Fruit fly (Drosophila melanogaster) whole organism, embryonic: ENCODE measurements around the gene CG2961.
A peak's percentile ranks its signal among the peaks of the same experiment; 100 is the strongest.

ENCODE experiments used
- Atf3 ChIP-seq: fragments of 200-800 bp; sonication (Bioruptor generic); optimal IDR thresholded peaks from 3 replicates; lab custom pipeline; 2016; ENCODE audit warnings: missing biosample characterization, missing genetic modification characterization
- CG10462 ChIP-seq: fragments of 200-800 bp; sonication (Bioruptor generic); optimal IDR thresholded peaks from 2 replicates; lab custom pipeline; 2016; ENCODE audit warnings: missing biosample characterization, missing genetic modification characterization
- CG12236 ChIP-seq: fragments of 200-800 bp; sonication (Bioruptor generic); optimal IDR thresholded peaks from 2 replicates; lab custom pipeline; 2016; ENCODE audit warnings: missing biosample characterization, missing genetic modification characterization
- CG12744 ChIP-seq: fragments of 200-800 bp; sonication (Bioruptor generic); optimal IDR thresholded peaks from 2 replicates; lab custom pipeline; 2016; ENCODE audit warnings: missing biosample characterization, missing genetic modification characterization
- CG13424 ChIP-seq: fragments of 200-800 bp; sonication (Bioruptor generic); optimal IDR thresholded peaks from 2 replicates; lab custom pipeline; 2019; ENCODE audit warnings: missing biosample characterization, mild to moderate bottlenecking, missing genetic modification characterization, moderate library complexity
- CG13624 ChIP-seq: fragments of 200-800 bp; sonication (Bioruptor generic); optimal IDR thresholded peaks from 2 replicates; lab custom pipeline; 2016; ENCODE audit warnings: missing biosample characterization, missing genetic modification characterization
- CG13894 ChIP-seq: fragments of 200-800 bp; sonication (Bioruptor generic); optimal IDR thresholded peaks from 3 replicates; lab custom pipeline; 2018; ENCODE audit warnings: missing biosample characterization, mild to moderate bottlenecking, missing genetic modification characterization, moderate library complexity
- CG17328 ChIP-seq: fragments of 200-800 bp; sonication (Bioruptor generic); IDR thresholded peaks from 2 replicates; pipeline ENCODE4 v1.3.6; 2022; ENCODE audit warnings: missing biosample characterization, missing genetic modification characterization
- CG17361 ChIP-seq: fragments of 200-800 bp; sonication (Bioruptor generic); IDR thresholded peaks from 3 replicates; pipeline ENCODE4 v1.3.6; 2022; ENCODE audit warnings: missing biosample characterization, missing genetic modification characterization
- CG18476 ChIP-seq: fragments of 200-800 bp; sonication (Bioruptor generic); optimal IDR thresholded peaks from 2 replicates; lab custom pipeline; 2016; ENCODE audit warnings: missing biosample characterization, mild to moderate bottlenecking, missing genetic modification characterization
- CG31365 ChIP-seq: fragments of 200-800 bp; sonication (Bioruptor generic); optimal IDR thresholded peaks from 2 replicates; lab custom pipeline; 2018; ENCODE audit warnings: missing biosample characterization, mild to moderate bottlenecking, missing genetic modification characterization
- CG31441 ChIP-seq: fragments of 200-800 bp; sonication (Bioruptor generic); IDR thresholded peaks from 2 replicates; pipeline ENCODE4 v1.3.6; 2022; ENCODE audit warnings: missing biosample characterization, missing genetic modification characterization
- CG3726 ChIP-seq: fragments of 200-800 bp; sonication (Bioruptor generic); IDR thresholded peaks from 3 replicates; pipeline ENCODE4, ENCODE4 v1.3.6; 2022; ENCODE audit warnings: missing biosample characterization, missing genetic modification characterization
- CG4360 ChIP-seq: fragments of 200-800 bp; sonication (Bioruptor generic); IDR thresholded peaks from 2 replicates; pipeline ENCODE4 v1.3.6; 2022; ENCODE audit warnings: missing biosample characterization, missing genetic modification characterization
- CG6254 ChIP-seq: fragments of 200-800 bp; sonication (Bioruptor generic); optimal IDR thresholded peaks from 3 replicates; lab custom pipeline; 2017; ENCODE audit warnings: mild to moderate bottlenecking, missing biosample characterization, missing genetic modification reagents, missing genetic modification characterization
- CG7839 ChIP-seq: fragments of 200-800 bp; sonication (Bioruptor generic); optimal IDR thresholded peaks from 3 replicates; lab custom pipeline; 2018; ENCODE audit warnings: missing biosample characterization, mild to moderate bottlenecking, missing genetic modification characterization, moderate library complexity
- CG8290 ChIP-seq, 3 experiments: fragments of 200-800 bp; sonication (Bioruptor generic); optimal IDR thresholded peaks; 2 replicates each; lab custom pipeline; 2016 to 2019; ENCODE audit warnings: missing biosample characterization in 3 of 3, missing genetic modification characterization in 3 of 3, mild to moderate bottlenecking in 2 of 3, moderate library complexity in 1 of 3
- CG9609 ChIP-seq: fragments of 200-800 bp; sonication (Bioruptor generic); optimal IDR thresholded peaks from 3 replicates; lab custom pipeline; 2016; ENCODE audit warnings: missing biosample characterization, missing genetic modification characterization
- CG9727 ChIP-seq: fragments of 200-800 bp; sonication (Bioruptor generic); optimal IDR thresholded peaks from 3 replicates; lab custom pipeline; 2017; ENCODE audit warnings: missing biosample characterization, mild to moderate bottlenecking, missing genetic modification characterization
- CHES-1-like ChIP-seq: fragments of 200-800 bp; sonication (Bioruptor generic); optimal IDR thresholded peaks from 2 replicates; lab custom pipeline; 2016; ENCODE audit warnings: missing biosample characterization, missing genetic modification characterization
- Deaf1 ChIP-seq: fragments of 200-800 bp; optimal IDR thresholded peaks from 3 replicates; lab custom pipeline; 2019; ENCODE audit warnings: missing biosample characterization, mild to moderate bottlenecking, missing genetic modification characterization, moderate library complexity
- Dp ChIP-seq: fragments of 200-800 bp; sonication (Bioruptor generic); optimal IDR thresholded peaks from 2 replicates; lab custom pipeline; 2018; ENCODE audit warnings: missing biosample characterization, mild to moderate bottlenecking, missing genetic modification characterization, moderate library complexity
- Eip74EF ChIP-seq, 2 experiments: fragments of 200-800 bp in 1 of 2; fragments of >200 bp in 1 of 2; sonication (Bioruptor generic) in 1 of 2; optimal IDR thresholded peaks; 2 replicates each; lab custom pipeline; 2017 to 2019; ENCODE audit warnings: missing biosample characterization in 2 of 2, missing genetic modification characterization in 2 of 2, mild to moderate bottlenecking in 1 of 2, moderate library complexity in 1 of 2
- H2.0 ChIP-seq: fragments of 200-800 bp; sonication (Bioruptor generic); IDR thresholded peaks from 2 replicates; pipeline ENCODE4 v1.3.6; 2022; ENCODE audit warnings: missing biosample characterization, missing genetic modification characterization
- HHEX ChIP-seq: fragments of 200-800 bp; sonication (Bioruptor generic); optimal IDR thresholded peaks from 3 replicates; lab custom pipeline; 2017; ENCODE audit warnings: missing biosample characterization, mild to moderate bottlenecking, missing genetic modification characterization, missing genetic modification reagents
- Hr51 ChIP-seq, 2 experiments: fragments of 200-800 bp; sonication (Bioruptor generic); optimal IDR thresholded peaks; 2 replicates in 1 of 2; 3 replicates in 1 of 2; lab custom pipeline; 2016 to 2018; ENCODE audit warnings: missing biosample characterization in 2 of 2, missing genetic modification characterization in 2 of 2, mild to moderate bottlenecking in 1 of 2, moderate library complexity in 1 of 2
- Neu2 ChIP-seq: fragments of 200-800 bp; sonication (Bioruptor generic); optimal IDR thresholded peaks from 3 replicates; lab custom pipeline; 2016; ENCODE audit warnings: missing biosample characterization, missing genetic modification characterization, borderline replicate concordance
- Nf-YA ChIP-seq: fragments of 200-800 bp; sonication (Bioruptor generic); IDR thresholded peaks from 2 replicates; pipeline ENCODE4 v1.3.6; 2022; ENCODE audit warnings: missing biosample characterization, missing genetic modification characterization
- Rfx ChIP-seq: fragments of 200-800 bp; sonication (Bioruptor generic); IDR thresholded peaks from 2 replicates; pipeline ENCODE4 v1.3.6; 2022; ENCODE audit warnings: missing biosample characterization, missing genetic modification characterization
- Scr ChIP-seq: fragments of 200-800 bp; sonication (Bioruptor generic); IDR thresholded peaks from 2 replicates; pipeline ENCODE4 v1.3.6; 2022; ENCODE audit warnings: missing biosample characterization, missing genetic modification characterization; ENCODE audit not compliant: partially characterized antibody
- Sox100B ChIP-seq: fragments of 200-800 bp; sonication (Bioruptor generic); optimal IDR thresholded peaks from 3 replicates; lab custom pipeline; 2018; ENCODE audit warnings: missing biosample characterization, mild to moderate bottlenecking, missing genetic modification characterization
- Ssrp ChIP-seq: fragments of 200-800 bp; sonication (Bioruptor generic); optimal IDR thresholded peaks from 2 replicates; lab custom pipeline; 2018; ENCODE audit warnings: missing biosample characterization, mild to moderate bottlenecking, missing genetic modification characterization, moderate library complexity
- Usf ChIP-seq: fragments of 200-800 bp; sonication (Bioruptor generic); optimal IDR thresholded peaks from 2 replicates; lab custom pipeline; 2017; ENCODE audit warnings: missing genotype, missing biosample characterization, missing genetic modification characterization
- ase ChIP-seq: fragments of 200-800 bp; sonication (Bioruptor generic); IDR thresholded peaks from 3 replicates; pipeline ENCODE4 v1.3.6; 2022; ENCODE audit warnings: missing biosample characterization, missing genetic modification characterization
- az2 ChIP-seq: fragments of 200-800 bp; sonication (Bioruptor generic); optimal IDR thresholded peaks from 3 replicates; lab custom pipeline; 2016; ENCODE audit warnings: missing biosample characterization, missing genetic modification characterization
- bowl ChIP-seq: fragments of 200-800 bp; sonication (Bioruptor generic); IDR thresholded peaks from 2 replicates; pipeline ENCODE4 v1.3.6; 2022; ENCODE audit warnings: missing biosample characterization, missing genetic modification characterization
- corto ChIP-seq: fragments of 200-800 bp; sonication (Bioruptor generic); optimal IDR thresholded peaks from 2 replicates; lab custom pipeline; 2016; ENCODE audit warnings: missing biosample characterization, mild to moderate bottlenecking, missing genetic modification characterization, moderate library complexity
- danr ChIP-seq: fragments of 200-800 bp; sonication (Bioruptor generic); IDR thresholded peaks from 2 replicates; pipeline ENCODE4 v1.3.6; 2022; ENCODE audit warnings: missing biosample characterization, missing genetic modification characterization
- eve ChIP-seq, 2 experiments: fragments of >200 bp; optimal IDR thresholded peaks; 2 replicates each; lab custom pipeline; 2017; ENCODE audit warnings: missing biosample characterization in 2 of 2, missing genetic modification characterization in 2 of 2
- lab ChIP-seq: fragments of 200-800 bp; sonication (Bioruptor generic); optimal IDR thresholded peaks from 3 replicates; lab custom pipeline; 2017; ENCODE audit warnings: missing biosample characterization, missing genetic modification characterization, mild to moderate bottlenecking, moderate library complexity, missing genetic modification reagents
- nau ChIP-seq: fragments of 200-800 bp; sonication (Bioruptor generic); optimal IDR thresholded peaks from 3 replicates; lab custom pipeline; 2017; ENCODE audit warnings: missing biosample characterization, mild to moderate bottlenecking, missing genetic modification characterization, missing genetic modification reagents
- nom ChIP-seq: fragments of 200-800 bp; sonication (Bioruptor generic); optimal IDR thresholded peaks from 2 replicates; lab custom pipeline; 2017; ENCODE audit warnings: missing biosample characterization, missing genetic modification characterization, mild to moderate bottlenecking, moderate library complexity, missing genetic modification reagents
- onecut ChIP-seq: fragments of 200-800 bp; sonication (Bioruptor generic); IDR thresholded peaks from 2 replicates; pipeline ENCODE4 v1.3.6; 2022; ENCODE audit warnings: missing biosample characterization, missing genetic modification characterization
- shn ChIP-seq: fragments of 200-800 bp; sonication (Bioruptor generic); optimal IDR thresholded peaks from 3 replicates; lab custom pipeline; 2016; ENCODE audit warnings: missing biosample characterization, missing genetic modification characterization
- slou ChIP-seq: fragments of 200-800 bp; sonication (Bioruptor generic); optimal IDR thresholded peaks from 3 replicates; lab custom pipeline; 2016; ENCODE audit warnings: missing biosample characterization, missing genetic modification characterization
- tio ChIP-seq: fragments of 200-800 bp; sonication (Bioruptor generic); optimal IDR thresholded peaks from 2 replicates; lab custom pipeline; 2017; ENCODE audit warnings: missing biosample characterization, missing genetic modification characterization, inconsistent platforms
- tup ChIP-seq: fragments of 200-800 bp; sonication (Bioruptor generic); optimal IDR thresholded peaks from 2 replicates; lab custom pipeline; 2016; ENCODE audit warnings: missing biosample characterization, mild to moderate bottlenecking, missing genetic modification characterization, moderate library complexity
- vvl ChIP-seq: fragments of 200-800 bp; sonication (Bioruptor generic); IDR thresholded peaks from 2 replicates; pipeline ENCODE4 v1.3.6; 2022; ENCODE audit warnings: missing biosample characterization, missing genetic modification characterization

The CG2961 gene

DNA sequence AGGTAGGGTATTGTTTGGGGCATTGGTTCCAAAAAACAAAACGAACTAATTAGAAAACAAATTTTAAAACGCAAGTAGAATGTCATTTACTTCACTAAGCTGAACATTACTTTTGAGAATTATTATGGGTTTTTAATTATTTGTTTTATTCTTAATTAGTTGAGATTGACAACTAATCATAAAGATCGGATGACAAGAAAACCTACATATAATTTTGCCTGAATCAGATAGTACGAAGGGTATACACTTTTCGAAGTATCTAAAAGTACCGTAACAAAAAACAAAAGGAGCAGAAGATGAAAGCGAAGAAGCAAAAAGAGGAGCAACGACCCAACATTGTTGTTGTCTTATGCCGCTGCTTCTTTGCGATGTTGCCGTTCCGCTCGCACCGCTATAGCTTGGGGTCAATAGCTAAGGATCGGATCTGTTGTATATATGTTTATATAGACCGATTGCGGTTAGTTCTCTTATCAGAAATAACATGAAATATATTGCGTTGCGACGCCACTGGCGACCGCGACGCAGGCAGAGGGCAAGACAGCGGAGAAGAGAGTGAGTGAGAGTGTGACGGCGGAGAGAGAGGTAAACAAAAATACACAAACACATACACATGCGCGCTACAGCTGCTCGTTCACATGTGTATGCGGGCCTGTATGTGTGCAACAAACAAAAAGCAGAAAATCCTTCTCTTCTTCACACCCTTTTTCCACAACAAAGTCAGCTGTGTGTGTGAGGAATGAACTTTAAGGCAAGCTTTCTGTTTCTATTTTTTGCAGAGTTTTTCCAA lies 21.6 kb downstream of the CG2961 start (continued):
- TF ChIP-seq Ssrp (tag; lab: Kevin White, UChicago) (peak; percentile 54), Scr (no peak; the same call in 1 of the 2 replicates), Hr51 (GFP tag; optimal IDR thresholded peaks at IDR 0.05; lab: Kevin White, UChicago) (peak in 1 of 2 experiments; percentile 72), CG31441 (GFP tag; lab: Robert Waterston, UW) (peak; percentile 66), corto (GFP tag; lab: Kevin White, UChicago) (peak; percentile 26), Sox100B (GFP tag; lab: Kevin White, UChicago) (peak; percentile 67), onecut (GFP tag; lab: Robert Waterston, UW) (no peak), CG6254 (GFP tag; lab: Kevin White, UChicago) (peak; percentile 19), CHES-1-like (peak; percentile 30), CG17328 (GFP tag; lab: Robert Waterston, UW) (peak; percentile 19; the same call in 1 of the 2 replicates), H2.0 (GFP tag; lab: Robert Waterston, UW) (peak; percentile 28; the same call in 1 of the 2 replicates), CG18476 (GFP tag; lab: Kevin White, UChicago) (peak; percentile 37), Rfx (GFP tag; lab: Robert Waterston, UW) (0 out of 2 replicates have a peak, but pooled peaks have one; percentile 21), CG8290 (GFP tag; optimal IDR thresholded peaks at IDR 0.05; lab: Kevin White, UChicago) (peak; percentile 11), CG8290 (tag; optimal IDR thresholded peaks at IDR 0.05; lab: Kevin White, UChicago) (no peak), CG13624 (peak; percentile 38), CG31365 (tag; lab: Kevin White, UChicago) (no peak), shn (GFP tag; lab: Kevin White, UChicago) (peak; percentile 20), tup (GFP tag; lab: Kevin White, UChicago) (no peak), bowl (GFP tag; lab: Robert Waterston, UW) (no peak), HHEX (peak; percentile 61), Atf3 (GFP tag; lab: Kevin White, UChicago) (peak; percentile 25), CG10462 (GFP tag; lab: Kevin White, UChicago) (no peak), Eip74EF (GFP tag; optimal IDR thresholded peaks at IDR 0.05; lab: Kevin White, UChicago) (peak in 1 of 2 experiments; percentile 1), Dp (GFP tag; lab: Kevin White, UChicago) (no peak), CG13424 (peak; percentile 69), az2 (GFP tag; lab: Kevin White, UChicago) (peak; percentile 30), lab (GFP tag; lab: Kevin White, UChicago) (peak; percentile 61), slou (GFP tag; lab: Kevin White, UChicago) (no peak), CG13894 (tag; lab: Kevin White, UChicago) (peak; percentile 87), CG9609 (GFP tag; lab: Kevin White, UChicago) (peak; percentile 2), vvl (GFP tag; lab: Robert Waterston, UW) (peak; percentile 65), CG17361 (peak; percentile 69), CG4360 (peak; percentile 72), CG7839 (tag; lab: Kevin White, UChicago) (peak; percentile 71), Nf-YA (GFP tag; lab: Robert Waterston, UW) (no peak), eve (GFP tag; optimal IDR thresholded peaks at IDR 0.05; lab: Kevin White, UChicago) (peak in 1 of 2 experiments; percentile 79), tio (GFP tag; lab: Kevin White, UChicago) (peak; percentile 54), CG12744 (GFP tag; lab: Kevin White, UChicago) (peak; percentile 6), danr (no peak), nau (GFP tag; lab: Kevin White, UChicago) (peak; percentile 31), CG12236 (GFP tag; lab: Kevin White, UChicago) (no peak), CG9727 (GFP tag; lab: Kevin White, UChicago) (peak; percentile 63), Neu2 (GFP tag; lab: Kevin White, UChicago) (no peak), Deaf1 (peak; percentile 55), Usf (GFP tag; lab: Kevin White, UChicago) (peak; percentile 9), nom (GFP tag; lab: Kevin White, UChicago) (no peak), ase (no peak), CG3726 (no peak)
